Worm (Caenorhabditis elegans) whole organism, L3 larva: ENCODE results near the gene ZK1240.3.

Source experiments
- R02D3.7 ChIP-seq: fragments of 150-350 bp; optimal IDR thresholded peaks from 2 replicates; lab custom pipeline; 2014; ENCODE audit warnings: missing biosample characterization, missing genetic modification characterization
- ZK546.5 ChIP-seq: sonication (generic microtip); optimal IDR thresholded peaks from 2 replicates; lab custom pipeline; 2017; ENCODE audit warnings: missing biosample characterization, missing genetic modification characterization
- ama-1 ChIP-seq: fragments of 150-350 bp; optimal IDR thresholded peaks from 2 replicates; lab custom pipeline; 2018
- ceh-16 ChIP-seq: sonication (generic microtip); optimal IDR thresholded peaks from 2 replicates; lab custom pipeline; 2017; ENCODE audit warnings: missing biosample characterization, missing genetic modification characterization
- ceh-28 ChIP-seq: fragments of 150-350 bp; optimal IDR thresholded peaks from 2 replicates; lab custom pipeline; 2014; ENCODE audit warnings: missing biosample characterization, missing genetic modification reagents, missing genetic modification characterization
- ceh-82 ChIP-seq: fragments of 150-350 bp; optimal IDR thresholded peaks from 2 replicates; lab custom pipeline; 2014; ENCODE audit warnings: missing biosample characterization, missing genetic modification characterization
- ceh-9 ChIP-seq: sonication (generic microtip); optimal IDR thresholded peaks from 2 replicates; lab custom pipeline; 2018; ENCODE audit warnings: missing biosample characterization, missing genetic modification characterization
- daf-12 ChIP-seq: fragments of 150-350 bp; optimal IDR thresholded peaks from 2 replicates; lab custom pipeline; 2014; ENCODE audit warnings: missing biosample characterization, missing genetic modification reagents, missing genetic modification characterization
- egl-27 ChIP-seq: sonication (generic microtip); optimal IDR thresholded peaks from 4 replicates; lab custom pipeline; 2017; ENCODE audit warnings: missing biosample characterization, missing genetic modification reagents, missing genetic modification characterization
- elt-1 ChIP-seq: fragments of 150-350 bp; optimal IDR thresholded peaks from 2 replicates; lab custom pipeline; 2014; ENCODE audit warnings: missing biosample characterization, missing genetic modification characterization
- elt-2 ChIP-seq: sonication (generic microtip); optimal IDR thresholded peaks from 2 replicates; lab custom pipeline; 2016; ENCODE audit warnings: missing genetic modification reagents, mild to moderate bottlenecking, missing genetic modification characterization, missing compliant biosample characterization
- elt-3 ChIP-seq, 3 experiments: fragments of 150-350 bp in 1 of 3; sonication (generic microtip) in 2 of 3; optimal IDR thresholded peaks; 2 replicates in 2 of 3; 4 replicates in 1 of 3; lab custom pipeline; 2014 to 2017; ENCODE audit warnings: missing biosample characterization in 3 of 3, missing genetic modification characterization in 3 of 3
- eor-1 ChIP-seq, 2 experiments: fragments of 150-350 bp; optimal IDR thresholded peaks; 2 replicates each; lab custom pipeline; 2014 to 2018; ENCODE audit warnings: missing biosample characterization in 2 of 2, missing genetic modification characterization in 2 of 2
- fkh-10 ChIP-seq: sonication (generic microtip); optimal IDR thresholded peaks from 2 replicates; lab custom pipeline; 2017; ENCODE audit warnings: missing biosample characterization, missing genetic modification reagents, missing genetic modification characterization
- jun-1 ChIP-seq: fragments of 150-350 bp; optimal IDR thresholded peaks from 2 replicates; lab custom pipeline; 2014; ENCODE audit warnings: missing biosample characterization, missing genetic modification reagents, missing genetic modification characterization
- lin-39 ChIP-seq: fragments of 150-350 bp; optimal IDR thresholded peaks from 2 replicates; lab custom pipeline; 2018; ENCODE audit warnings: missing biosample characterization, missing genetic modification reagents, missing genetic modification characterization
- lsy-12 ChIP-seq: sonication (generic microtip); optimal IDR thresholded peaks from 2 replicates; lab custom pipeline; 2016; ENCODE audit warnings: mild to moderate bottlenecking, missing genetic modification characterization, missing compliant biosample characterization
- mdl-1 ChIP-seq: fragments of 150-350 bp; optimal IDR thresholded peaks from 2 replicates; lab custom pipeline; 2014; ENCODE audit warnings: missing biosample characterization, missing genetic modification characterization
- mml-1 ChIP-seq: fragments of 150-350 bp; sonication (generic microtip); optimal IDR thresholded peaks from 3 replicates; lab custom pipeline; 2014; ENCODE audit warnings: missing biosample characterization, missing genetic modification characterization
- nfya-1 ChIP-seq: sonication (generic microtip); optimal IDR thresholded peaks from 2 replicates; lab custom pipeline; 2017; ENCODE audit warnings: missing genetic modification characterization, mild to moderate bottlenecking, missing compliant biosample characterization, antibody characterized with exemption, moderate library complexity; ENCODE audit not compliant: insufficient read depth
- nhr-12 ChIP-seq: fragments of 150-350 bp; optimal IDR thresholded peaks from 2 replicates; lab custom pipeline; 2014; ENCODE audit warnings: missing biosample characterization, missing genetic modification characterization
- nhr-23 ChIP-seq: fragments of 150-350 bp; optimal IDR thresholded peaks from 2 replicates; lab custom pipeline; 2014; ENCODE audit warnings: missing biosample characterization, missing genetic modification reagents, missing genetic modification characterization
- nhr-237 ChIP-seq: fragments of 150-350 bp; optimal IDR thresholded peaks from 2 replicates; lab custom pipeline; 2014; ENCODE audit warnings: missing biosample characterization, missing genetic modification characterization
- nhr-25 ChIP-seq: sonication (generic microtip); optimal IDR thresholded peaks from 2 replicates; lab custom pipeline; 2017; ENCODE audit warnings: missing biosample characterization, missing genetic modification characterization
- nhr-43 ChIP-seq: sonication (generic microtip); optimal IDR thresholded peaks from 2 replicates; lab custom pipeline; 2016; ENCODE audit warnings: mild to moderate bottlenecking, missing genetic modification characterization, missing compliant biosample characterization; ENCODE audit not compliant: poor library complexity, severe bottlenecking
- nhr-67 ChIP-seq: fragments of 150-350 bp; optimal IDR thresholded peaks from 2 replicates; lab custom pipeline; 2014; ENCODE audit warnings: missing biosample characterization, missing genetic modification characterization
- nhr-76 ChIP-seq: fragments of 150-350 bp; sonication (generic microtip); optimal IDR thresholded peaks from 5 replicates; lab custom pipeline; 2014; ENCODE audit warnings: missing biosample characterization, missing genetic modification characterization
- nhr-77 ChIP-seq: fragments of 150-350 bp; optimal IDR thresholded peaks from 2 replicates; lab custom pipeline; 2014; ENCODE audit warnings: missing biosample characterization, missing genetic modification characterization
- pha-4 ChIP-seq: fragments of 150-350 bp; optimal IDR thresholded peaks from 2 replicates; lab custom pipeline; 2014; ENCODE audit warnings: missing biosample characterization, missing genetic modification reagents, missing genetic modification characterization
- pqm-1 ChIP-seq: fragments of 150-350 bp; optimal IDR thresholded peaks from 2 replicates; lab custom pipeline; 2017; ENCODE audit warnings: missing biosample characterization, missing genetic modification characterization, inconsistent platforms
- sea-2 ChIP-seq: fragments of 150-350 bp; sonication (generic microtip); optimal IDR thresholded peaks from 4 replicates; lab custom pipeline; 2014; ENCODE audit warnings: missing biosample characterization, missing genetic modification reagents, missing genetic modification characterization
- skn-1 ChIP-seq: fragments of 150-350 bp; optimal IDR thresholded peaks from 2 replicates; lab custom pipeline; 2014; ENCODE audit warnings: missing biosample characterization, missing genetic modification characterization
- unc-39 ChIP-seq: sonication (generic microtip); optimal IDR thresholded peaks from 4 replicates; lab custom pipeline; 2017; ENCODE audit warnings: missing biosample characterization, missing genetic modification characterization
- unc-62 ChIP-seq: fragments of 150-350 bp; sonication (generic microtip); optimal IDR thresholded peaks from 4 replicates; lab custom pipeline; 2014; ENCODE audit warnings: missing biosample characterization, missing genetic modification reagents, missing genetic modification characterization
- ztf-4 ChIP-seq: fragments of 150-350 bp; optimal IDR thresholded peaks from 2 replicates; lab custom pipeline; 2014; ENCODE audit warnings: missing biosample characterization, missing genetic modification characterization

ZK1240.3 gene

DNA sequence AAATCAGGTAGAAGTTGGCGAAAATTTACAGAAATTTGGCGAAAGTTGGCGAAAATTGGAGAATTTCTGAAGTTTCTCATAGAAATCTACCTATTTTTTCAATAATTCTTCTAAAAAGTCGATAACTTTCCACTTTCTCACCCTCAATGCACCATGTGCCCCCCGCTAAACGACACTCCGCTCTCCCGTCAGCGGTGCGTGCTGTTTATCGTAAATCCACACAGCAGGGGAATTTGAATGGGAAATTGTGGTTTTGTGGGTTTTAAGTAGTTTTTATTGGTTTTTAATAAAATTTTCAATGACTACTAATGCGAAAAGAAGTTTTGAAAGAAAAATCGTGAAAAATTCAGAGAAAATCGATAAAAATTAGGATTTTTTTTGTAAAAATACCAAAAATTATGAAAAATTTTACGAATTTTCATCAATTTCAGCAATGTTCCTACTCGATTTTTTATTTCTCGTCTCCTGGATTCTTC lies 21.9 kb downstream of the ZK1240.3 start, which contains the start of gene F43C11.6 (continued):
- TF ChIP-seq egl-27 (tag; lab: Kevin White, UChicago) (no peak), ama-1 (lab: Kevin White, UChicago) (no peak), sea-2 (GFP tag; lab: Kevin White, UChicago) (no peak), ceh-9 (tag; lab: Kevin White, UChicago) (no peak), ZK546.5 (tag; lab: Kevin White, UChicago) (no peak), ceh-16 (no peak), ceh-28 (tag; lab: Kevin White, UChicago) (no peak), nhr-77 (tag; lab: Kevin White, UChicago) (no peak), pqm-1 (no peak), ztf-4 (tag; lab: Kevin White, UChicago) (no peak), mdl-1 (tag; lab: Kevin White, UChicago) (no peak), fkh-10 (GFP tag; lab: Kevin White, UChicago) (no peak), nhr-76 (no peak), nhr-237 (tag; lab: Kevin White, UChicago) (no peak), mml-1 (tag; lab: Kevin White, UChicago) (no peak), lin-39 (tag; lab: Kevin White, UChicago) (peak; percentile 37), unc-39 (no peak), nfya-1 (tag; lab: Kevin White, UChicago) (peak; percentile 51), elt-3 (tag; optimal IDR thresholded peaks at IDR 0.05; lab: Kevin White, UChicago) (no peak)

DNA sequence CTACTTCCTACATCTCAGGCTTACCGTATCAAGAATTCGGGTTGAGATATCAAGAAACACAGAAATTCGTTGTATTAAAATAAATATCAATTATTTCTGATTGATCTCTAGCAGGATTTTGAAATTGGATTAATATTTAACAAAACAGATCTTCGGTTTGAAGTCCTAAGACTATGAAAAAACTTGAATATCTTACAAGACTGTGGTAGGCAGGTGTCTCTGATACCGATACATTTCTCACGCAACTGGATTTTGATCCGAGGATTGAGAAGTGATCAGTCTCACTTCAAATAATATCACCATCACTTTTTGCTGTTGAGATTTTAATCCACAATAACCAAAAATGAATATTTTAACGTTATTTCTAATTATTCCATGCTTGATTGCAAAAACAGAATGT lies 26.5 kb downstream of the ZK1240.3 start, which contains the start of gene F43C11.4:
Gene F43C11.4, plus strand, starts transcription at position 301 of the 400 bp plus-strand sequence.
- TF ChIP-seq unc-39 (no peak), skn-1 (no peak), nhr-23 (tag; lab: Kevin White, UChicago) (no peak), nhr-43 (tag; lab: Kevin White, UChicago) (no peak), daf-12 (no peak), lin-39 (tag; lab: Kevin White, UChicago) (no peak), nhr-25 (tag; lab: Kevin White, UChicago) (no peak), ceh-82 (tag; lab: Kevin White, UChicago) (no peak), nhr-76 (no peak), elt-3 (tag; optimal IDR thresholded peaks at IDR 0.05; lab: Kevin White, UChicago) (no peak), jun-1 (tag; lab: Kevin White, UChicago) (no peak), fkh-10 (GFP tag; lab: Kevin White, UChicago) (no peak), nhr-237 (tag; lab: Kevin White, UChicago) (no peak), elt-2 (no peak), nhr-67 (tag; lab: Kevin White, UChicago) (no peak), lsy-12 (no peak), eor-1 (tag; optimal IDR thresholded peaks at IDR 0.05; lab: Kevin White, UChicago) (no peak), unc-62 (GFP tag; lab: Kevin White, UChicago) (no peak), elt-1 (tag; lab: Kevin White, UChicago) (no peak), R02D3.7 (tag; lab: Kevin White, UChicago) (no peak)

DNA sequence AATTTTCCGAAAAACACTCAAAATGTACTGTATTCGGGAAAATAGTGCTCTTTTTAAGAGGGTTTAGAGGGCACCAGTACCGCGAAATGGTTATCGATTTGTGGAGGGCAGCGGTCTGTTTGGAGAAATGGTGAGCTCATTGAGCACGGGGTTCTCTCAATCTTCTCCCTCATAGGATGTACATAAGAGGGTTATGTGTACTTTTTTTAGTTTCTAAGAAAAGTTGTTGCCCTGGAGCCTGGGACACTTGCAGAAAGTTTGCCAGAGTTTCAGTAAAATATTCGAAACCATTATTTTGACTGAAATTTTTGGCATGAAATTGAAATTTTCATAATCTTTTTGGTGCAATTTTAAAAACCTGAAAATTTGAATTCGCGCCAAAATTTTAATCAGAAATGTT lies 32.4 kb downstream of the ZK1240.3 start, which contains the start of gene F43C11.10:
Gene F43C11.10, minus strand, starts transcription at position 101 of the 400 bp plus-strand sequence.
- TF ChIP-seq R02D3.7 (tag; lab: Kevin White, UChicago) = no peak
- no peak for TF ChIP-seq unc-62 (GFP tag; lab: Kevin White, UChicago)
- TF ChIP-seq sea-2 (GFP tag; lab: Kevin White, UChicago) = no peak
- no peak for TF ChIP-seq elt-1 (tag; lab: Kevin White, UChicago)
- no peak for TF ChIP-seq nhr-76

DNA sequence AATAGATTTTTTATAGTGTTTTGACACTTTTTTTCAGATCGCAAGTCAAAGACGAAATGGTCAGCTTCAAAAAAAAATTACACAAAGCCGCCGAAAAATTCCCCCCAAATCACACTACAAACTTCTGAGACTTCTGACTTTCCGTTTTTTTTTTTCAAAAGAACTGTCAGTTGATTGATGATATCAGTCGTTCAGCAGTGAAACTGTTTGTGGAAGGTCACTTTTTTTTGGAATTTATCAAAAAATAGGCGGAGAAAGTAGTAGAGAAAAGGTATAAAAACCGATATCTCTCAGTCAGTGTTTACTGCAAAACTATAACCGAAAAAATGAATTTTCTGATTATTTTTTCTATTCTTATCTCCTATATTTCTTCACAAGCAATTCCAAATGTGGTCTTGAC lies 32.9 kb downstream of the ZK1240.3 start, which contains the start of gene F43C11.3:
Gene F43C11.3, plus strand, starts transcription at position 301 of the 400 bp plus-strand sequence.
- TF ChIP-seq pha-4 = no peak
- TF ChIP-seq nhr-12 (tag; lab: Kevin White, UChicago) = no peak
- no peak for TF ChIP-seq skn-1
- no peak for TF ChIP-seq sea-2 (GFP tag; lab: Kevin White, UChicago)
- no peak for TF ChIP-seq ceh-82 (tag; lab: Kevin White, UChicago)
- TF ChIP-seq lin-39 (tag; lab: Kevin White, UChicago) = no peak
- TF ChIP-seq unc-62 (GFP tag; lab: Kevin White, UChicago) = no peak
- no peak for TF ChIP-seq ceh-28 (tag; lab: Kevin White, UChicago)
- TF ChIP-seq elt-1 (tag; lab: Kevin White, UChicago) = no peak
- no peak for TF ChIP-seq mml-1 (tag; lab: Kevin White, UChicago)
- no peak for TF ChIP-seq jun-1 (tag; lab: Kevin White, UChicago)
- no peak for TF ChIP-seq egl-27 (tag; lab: Kevin White, UChicago)
